Worm (Caenorhabditis elegans) whole organism, midembryonic: Measurements from ENCODE around the gene clec-153.
A peak's percentile ranks its signal among the peaks of the same experiment; 100 is the strongest.

Experiments used
- T22C8.4 ChIP-seq: fragments of 200-800 bp; sonication (Bioruptor generic); IDR thresholded peaks from 2 replicates; pipeline ENCODE4 v1.3.6; 2022; ENCODE audit warnings: missing genetic modification characterization, missing compliant biosample characterization
- cog-1 ChIP-seq: sonication (generic microtip); optimal IDR thresholded peaks from 2 replicates; lab custom pipeline; 2016; ENCODE audit warnings: missing genetic modification characterization, missing compliant biosample characterization
- flt-1 ChIP-seq: fragments of 200-800 bp; sonication (Bioruptor generic); IDR thresholded peaks from 2 replicates; pipeline ENCODE4 v1.3.6; 2022; ENCODE audit warnings: missing genetic modification characterization, missing compliant biosample characterization
- klf-2 ChIP-seq: fragments of 200-800 bp; sonication (Bioruptor generic); conservative IDR thresholded peaks from 2 replicates; pipeline ENCODE4 v1.3.6; 2022; ENCODE audit warnings: missing genetic modification reagents, missing genetic modification characterization, missing compliant biosample characterization
- med-1 ChIP-seq: sonication (generic microtip); optimal IDR thresholded peaks from 2 replicates; lab custom pipeline; 2017; ENCODE audit warnings: missing genetic modification characterization, mild to moderate bottlenecking, missing compliant biosample characterization, antibody characterized with exemption, missing genetic modification reagents; ENCODE audit not compliant: insufficient read depth
- ref-1 ChIP-seq: fragments of 200-800 bp; sonication (Bioruptor generic); conservative IDR thresholded peaks from 2 replicates; pipeline ENCODE4 v1.3.6; 2022; ENCODE audit warnings: missing genetic modification reagents, missing genetic modification characterization, missing compliant biosample characterization
- tab-1 ChIP-seq: fragments of 200-800 bp; sonication (Bioruptor generic); IDR thresholded peaks from 2 replicates; pipeline ENCODE4 v1.3.6; 2022; ENCODE audit warnings: missing genetic modification characterization, missing compliant biosample characterization
- ztf-23 ChIP-seq: fragments of 200-800 bp; sonication (Bioruptor generic); IDR thresholded peaks from 2 replicates; pipeline ENCODE4 v1.3.6; 2022; ENCODE audit warnings: missing genetic modification reagents, missing genetic modification characterization, missing compliant biosample characterization
- ztf-29 ChIP-seq: fragments of 200-800 bp; sonication (Bioruptor generic); IDR thresholded peaks from 2 replicates; pipeline ENCODE4 v1.3.6; 2022; ENCODE audit warnings: missing genetic modification reagents, missing genetic modification characterization, missing compliant biosample characterization

clec-153 gene

DNA sequence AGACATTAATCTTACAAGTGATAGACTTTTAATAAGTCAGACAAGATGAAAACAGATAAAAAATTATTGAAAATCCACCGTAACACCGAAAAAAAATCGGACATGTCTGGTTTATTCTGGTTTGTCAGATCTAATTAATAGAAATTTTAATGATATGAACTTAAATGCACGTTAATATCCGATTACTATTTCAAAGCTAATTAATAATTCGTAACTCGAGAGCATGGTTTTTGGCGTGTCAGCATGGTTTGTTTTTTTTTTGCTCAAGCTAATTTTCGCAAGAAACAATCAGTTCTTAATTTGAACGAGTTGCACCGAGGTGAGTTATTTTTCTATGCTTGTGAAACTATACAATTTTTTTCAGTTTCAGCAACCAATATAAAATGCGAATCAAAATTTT is at the start of gene clec-153:
clec-153 (plus strand) TSS at position 301 of the 400 bp plus-strand sequence.
- no peak for TF ChIP-seq klf-2 (GFP tag; lab: Robert Waterston, UW)
- TF ChIP-seq ztf-23 (GFP tag; lab: Robert Waterston, UW) = no peak
- TF ChIP-seq ref-1 (GFP tag; lab: Robert Waterston, UW) = no peak
- no peak for TF ChIP-seq tab-1
- no peak for TF ChIP-seq med-1 (GFP tag; lab: Kevin White, UChicago)
- no peak for TF ChIP-seq ztf-29 (GFP tag; lab: Robert Waterston, UW)
- TF ChIP-seq cog-1 = no peak
- TF ChIP-seq flt-1 (GFP tag; lab: Robert Waterston, UW) = no peak
- no peak for TF ChIP-seq T22C8.4 (GFP tag; lab: Robert Waterston, UW)

DNA sequence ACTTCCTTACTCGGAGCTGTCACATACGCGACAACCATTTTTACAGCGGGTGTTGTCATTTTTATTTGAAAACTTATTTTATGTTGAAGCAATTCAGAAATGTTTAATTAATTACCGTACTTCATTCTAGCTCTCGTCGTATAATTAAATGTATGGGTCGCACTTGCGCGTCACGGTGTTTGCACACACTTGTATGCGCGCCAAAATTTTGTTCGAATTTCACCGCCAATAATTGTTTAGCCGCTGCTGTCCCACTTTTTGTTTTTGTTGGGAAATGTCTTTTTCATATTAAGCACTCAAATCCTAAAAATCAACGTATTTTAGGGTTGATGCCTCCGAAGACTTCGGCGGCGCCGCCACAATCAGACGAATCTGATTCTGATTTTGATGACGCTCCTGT is 47.9 kb upstream of the clec-153 start, which contains the start of the genes F35G12.7 and smc-4:
F35G12.7 (minus strand) TSS at position 154 of the 400 bp plus-strand sequence.
smc-4 (plus strand) TSS at position 325 of the 400 bp plus-strand sequence.
- no peak for TF ChIP-seq ref-1 (GFP tag; lab: Robert Waterston, UW)
- TF ChIP-seq T22C8.4 (GFP tag; lab: Robert Waterston, UW) = 0 out of 2 replicates have a peak, but pooled peaks have one; percentile 20
- peak; percentile 34; the same call in 1 of the 2 replicates for TF ChIP-seq ztf-23 (GFP tag; lab: Robert Waterston, UW)

DNA sequence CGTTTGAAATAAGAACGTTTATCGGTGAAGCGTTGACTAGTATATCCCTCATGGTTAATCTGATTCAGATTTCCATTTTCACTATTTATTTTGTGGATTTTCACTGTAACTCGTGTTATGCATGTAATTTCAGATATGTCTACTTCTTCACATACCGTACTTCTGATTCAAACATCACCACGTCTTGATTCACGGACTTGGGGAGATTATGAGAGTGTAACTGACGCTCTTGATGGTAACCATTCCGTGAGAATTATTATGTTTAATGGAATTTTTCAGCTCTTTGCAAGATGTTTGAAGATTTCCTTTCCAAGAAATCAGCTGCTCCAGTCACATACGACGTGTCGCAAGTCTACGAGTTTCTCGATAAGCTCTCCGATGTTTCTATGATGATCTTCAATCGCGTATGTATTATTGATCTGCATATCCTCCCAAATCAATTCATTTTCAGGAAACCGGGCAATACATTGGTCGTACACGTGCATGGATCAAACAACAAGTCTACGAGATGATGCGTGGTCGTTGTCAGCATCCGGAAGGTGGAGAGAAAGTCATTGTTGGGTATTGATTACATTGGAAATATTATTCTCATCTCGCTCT is 41.8 kb upstream of the clec-153 start, which contains the start of gene erh-2:
erh-2 (plus strand) TSS at position 134 of the 600 bp plus-strand sequence.
- TF ChIP-seq ztf-23 (GFP tag; lab: Robert Waterston, UW) (no peak), tab-1 (no peak), klf-2 (GFP tag; lab: Robert Waterston, UW) (no peak), T22C8.4 (GFP tag; lab: Robert Waterston, UW) (no peak), ref-1 (GFP tag; lab: Robert Waterston, UW) (no peak), ztf-29 (GFP tag; lab: Robert Waterston, UW) (no peak), flt-1 (GFP tag; lab: Robert Waterston, UW) (no peak), cog-1 (no peak), med-1 (GFP tag; lab: Kevin White, UChicago) (no peak)

DNA sequence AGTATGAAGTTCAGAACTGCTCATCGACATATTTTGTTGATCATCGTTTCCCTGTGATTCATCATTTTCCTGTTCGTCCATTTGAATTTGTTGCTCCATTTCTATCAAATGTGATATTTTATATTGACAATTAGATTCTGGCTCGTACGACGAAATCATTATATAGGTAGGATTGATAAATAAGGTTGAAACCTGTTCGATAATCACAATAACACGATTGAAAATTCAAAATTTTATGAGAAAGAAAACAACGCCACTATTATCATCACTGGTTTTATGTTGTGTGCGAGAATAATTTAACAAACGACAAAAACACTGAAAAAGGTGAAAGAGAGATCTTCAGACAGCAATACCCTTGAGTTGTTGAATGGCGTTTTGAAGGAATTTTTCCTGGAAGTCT is 40.7 kb upstream of the clec-153 start, which contains the start of gene apc-11:
apc-11 (minus strand) TSS at position 101 of the 400 bp plus-strand sequence.
- no peak for TF ChIP-seq T22C8.4 (GFP tag; lab: Robert Waterston, UW)
- no peak for TF ChIP-seq med-1 (GFP tag; lab: Kevin White, UChicago)
- no peak for TF ChIP-seq ztf-29 (GFP tag; lab: Robert Waterston, UW)
- TF ChIP-seq klf-2 (GFP tag; lab: Robert Waterston, UW) = no peak
- TF ChIP-seq ztf-23 (GFP tag; lab: Robert Waterston, UW) = no peak
- no peak for TF ChIP-seq cog-1
- no peak for TF ChIP-seq ref-1 (GFP tag; lab: Robert Waterston, UW)
- TF ChIP-seq tab-1 = no peak
- no peak for TF ChIP-seq flt-1 (GFP tag; lab: Robert Waterston, UW)

DNA sequence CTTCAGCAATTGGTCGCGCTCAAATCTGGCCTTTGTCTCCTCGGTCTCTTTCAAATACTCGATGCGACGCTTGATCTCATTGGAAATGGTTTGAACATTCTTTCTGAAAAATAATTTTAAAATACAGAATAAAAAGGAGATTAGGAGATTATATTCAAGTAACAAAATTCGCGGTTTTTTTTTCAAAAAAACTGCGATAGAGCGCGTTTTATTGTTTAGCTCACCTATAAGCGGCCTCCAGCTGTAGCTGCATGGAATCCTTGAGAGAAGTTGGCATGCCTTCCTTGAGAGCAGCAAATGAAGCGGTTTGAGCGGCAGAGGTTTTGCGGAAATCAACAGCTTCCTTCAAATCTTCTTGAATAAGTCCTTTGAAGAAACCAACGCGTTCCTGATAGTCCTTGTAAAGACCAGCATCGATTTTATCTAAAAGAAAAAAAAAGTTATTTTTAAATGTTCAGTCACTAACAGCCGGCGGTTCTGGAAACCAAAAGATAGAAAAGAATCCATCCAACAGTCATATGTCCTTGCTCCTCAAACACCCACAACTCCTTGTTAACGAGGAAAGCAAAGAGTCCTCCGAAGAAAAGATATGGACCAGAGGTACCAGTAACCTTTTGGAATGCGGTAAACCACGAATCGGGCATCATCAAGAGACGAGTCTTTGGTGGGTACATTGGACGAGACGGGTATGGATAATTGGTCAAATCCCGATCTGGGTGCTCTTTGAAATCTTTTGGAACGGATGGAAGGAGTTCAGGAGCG is 40.1 kb upstream of the clec-153 start:
- TF ChIP-seq ref-1 (GFP tag; lab: Robert Waterston, UW) (no peak), T22C8.4 (GFP tag; lab: Robert Waterston, UW) (no peak), tab-1 (no peak), med-1 (GFP tag; lab: Kevin White, UChicago) (no peak), flt-1 (GFP tag; lab: Robert Waterston, UW) (no peak), klf-2 (GFP tag; lab: Robert Waterston, UW) (no peak), ztf-29 (GFP tag; lab: Robert Waterston, UW) (no peak), cog-1 (no peak), ztf-23 (GFP tag; lab: Robert Waterston, UW) (no peak)

DNA sequence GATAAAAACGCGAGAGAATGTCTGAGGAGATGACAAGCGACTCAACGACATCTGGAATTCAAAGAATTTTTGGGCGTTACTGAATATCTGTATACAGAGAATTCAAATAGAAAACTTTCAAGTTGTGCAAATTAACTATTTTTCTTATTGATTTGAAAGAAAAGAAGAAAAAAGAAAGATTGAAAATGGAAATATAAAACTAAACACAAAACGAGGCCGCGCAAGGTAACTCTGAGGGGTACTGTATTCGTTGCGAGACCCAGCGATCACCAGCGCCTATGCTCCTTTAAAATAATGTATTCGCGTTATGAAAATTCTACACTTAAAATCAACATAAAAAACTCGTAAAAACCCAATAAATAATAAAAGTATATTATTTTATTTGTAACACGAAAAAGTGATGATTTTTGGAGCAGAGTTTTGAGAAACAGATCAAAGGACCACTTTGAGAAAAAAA is 39.2 kb upstream of the clec-153 start, which contains the start of gene asb-1:
asb-1 (minus strand) TSS at position 51 of the 457 bp plus-strand sequence.
- TF ChIP-seq T22C8.4 (GFP tag; lab: Robert Waterston, UW) = no peak
- TF ChIP-seq tab-1 = no peak
- no peak for TF ChIP-seq flt-1 (GFP tag; lab: Robert Waterston, UW)
- TF ChIP-seq ztf-29 (GFP tag; lab: Robert Waterston, UW) = no peak
- no peak for TF ChIP-seq cog-1
- no peak for TF ChIP-seq ztf-23 (GFP tag; lab: Robert Waterston, UW)
- no peak for TF ChIP-seq ref-1 (GFP tag; lab: Robert Waterston, UW)
- no peak for TF ChIP-seq med-1 (GFP tag; lab: Kevin White, UChicago)
- TF ChIP-seq klf-2 (GFP tag; lab: Robert Waterston, UW) = no peak

DNA sequence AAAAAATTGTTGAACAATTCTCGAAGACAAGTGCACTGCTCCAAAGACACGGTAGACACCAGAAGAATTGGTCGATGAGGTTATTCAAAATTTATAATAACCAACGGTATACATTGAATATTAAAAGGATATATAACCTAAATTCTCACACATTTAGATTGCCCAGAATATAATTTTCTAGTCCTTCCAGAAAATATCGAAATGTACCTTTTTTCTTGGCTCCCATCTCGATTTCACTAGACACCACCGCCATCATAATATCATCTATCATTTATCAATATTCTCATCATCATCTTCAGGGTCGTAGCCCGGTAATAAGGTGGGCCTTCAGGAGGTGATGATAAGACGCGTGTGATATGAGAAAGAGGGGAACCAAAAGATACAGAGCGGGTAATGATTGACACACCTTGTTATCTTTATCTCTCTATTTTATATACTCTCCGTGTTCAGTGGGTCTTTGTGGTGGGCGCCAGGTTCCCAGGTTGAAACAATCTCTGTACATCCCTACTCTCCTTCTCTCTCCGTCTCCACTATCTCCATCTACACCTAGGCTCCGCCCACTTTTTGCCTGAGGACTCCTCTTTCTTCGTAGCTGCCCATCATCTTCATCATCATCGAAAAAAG is 34.8 kb upstream of the clec-153 start, which contains the start of gene mab-21:
mab-21 (plus strand) TSS at position 615 of the 624 bp plus-strand sequence.
- TF ChIP-seq tab-1 = no peak
- no peak for TF ChIP-seq ztf-23 (GFP tag; lab: Robert Waterston, UW)
- TF ChIP-seq ztf-29 (GFP tag; lab: Robert Waterston, UW) = no peak
- no peak for TF ChIP-seq flt-1 (GFP tag; lab: Robert Waterston, UW)
- TF ChIP-seq T22C8.4 (GFP tag; lab: Robert Waterston, UW) = no peak
- no peak for TF ChIP-seq klf-2 (GFP tag; lab: Robert Waterston, UW)
- TF ChIP-seq cog-1 = no peak
- TF ChIP-seq med-1 (GFP tag; lab: Kevin White, UChicago) = no peak
- TF ChIP-seq ref-1 (GFP tag; lab: Robert Waterston, UW) = no peak

DNA sequence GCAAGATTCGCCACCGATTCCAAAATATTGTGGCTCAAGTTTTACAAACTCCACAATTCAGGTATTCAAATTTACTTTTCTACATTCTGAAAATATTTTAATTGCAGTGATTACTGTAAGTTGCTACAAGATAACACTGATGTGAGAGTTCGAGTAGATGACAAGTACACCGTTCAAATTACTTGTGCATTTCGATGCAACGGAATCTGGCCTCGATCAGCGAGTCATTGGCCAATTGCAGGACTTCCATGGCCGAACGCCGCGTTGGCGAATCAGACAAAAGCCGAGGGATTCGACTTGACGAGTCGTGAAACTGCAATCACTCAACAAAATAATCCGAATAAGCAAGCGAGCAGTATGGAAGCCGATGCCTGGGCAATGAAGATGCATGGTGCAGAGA is 33.8 kb upstream of the clec-153 start:
- no peak for TF ChIP-seq med-1 (GFP tag; lab: Kevin White, UChicago)
- TF ChIP-seq flt-1 (GFP tag; lab: Robert Waterston, UW) = no peak
- TF ChIP-seq cog-1 = no peak
- no peak for TF ChIP-seq klf-2 (GFP tag; lab: Robert Waterston, UW)
- TF ChIP-seq T22C8.4 (GFP tag; lab: Robert Waterston, UW) = no peak
